Worm (Caenorhabditis elegans) whole organism, L4 larva: ENCODE results near the gene cept-1.

Source experiments
- ZK546.5 ChIP-seq, 2 experiments: sonication (generic microtip); optimal IDR thresholded peaks; 2 replicates each; lab custom pipeline; 2017; ENCODE audit warnings: missing biosample characterization in 2 of 2, missing genetic modification characterization in 2 of 2
- fos-1 ChIP-seq: fragments of 150-350 bp; optimal IDR thresholded peaks from 2 replicates; lab custom pipeline; 2014; ENCODE audit warnings: missing biosample characterization, missing genetic modification characterization
- lin-15B ChIP-seq: fragments of 150-350 bp; sonication (generic microtip); optimal IDR thresholded peaks from 3 replicates; lab custom pipeline; 2014; ENCODE audit warnings: missing biosample characterization, missing genetic modification characterization
- lin-39 ChIP-seq: fragments of 150-350 bp; optimal IDR thresholded peaks from 2 replicates; lab custom pipeline; 2014; ENCODE audit warnings: missing biosample characterization, missing genetic modification reagents, missing genetic modification characterization
- mep-1 ChIP-seq: fragments of 150-350 bp; sonication (generic microtip); optimal IDR thresholded peaks from 3 replicates; lab custom pipeline; 2014; ENCODE audit warnings: missing biosample characterization, missing genetic modification characterization
- rbr-2 ChIP-seq: sonication (generic microtip); optimal IDR thresholded peaks from 2 replicates; lab custom pipeline; 2016; ENCODE audit warnings: missing genotype, missing genetic modification characterization, missing compliant biosample characterization

DNA sequence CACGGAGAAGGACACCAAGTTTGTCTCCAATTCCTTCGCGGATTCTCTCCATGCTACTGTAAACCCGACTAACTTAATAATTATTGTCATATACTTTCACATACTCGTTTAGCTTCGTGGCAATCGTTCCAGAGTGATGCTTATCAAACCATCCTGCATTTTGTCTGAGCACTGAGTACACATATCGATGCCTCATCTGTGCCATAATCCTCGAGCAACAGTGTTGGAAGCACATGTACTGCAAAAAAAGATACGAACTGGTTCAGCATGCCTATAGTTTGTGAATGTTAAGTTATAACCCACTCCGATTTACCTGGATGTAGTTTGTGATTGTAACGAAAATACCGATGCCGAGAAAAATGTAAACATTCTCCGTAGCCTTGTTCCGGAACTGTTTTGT lies 6.9 kb upstream of the cept-1 start:
- no peak for TF ChIP-seq rbr-2 (tag; lab: Kevin White, UChicago)
- no peak for TF ChIP-seq ZK546.5 (tag; optimal IDR thresholded peaks at IDR 0.05; lab: Kevin White, UChicago)
- TF ChIP-seq mep-1 (tag; lab: Kevin White, UChicago) = no peak
- no peak for TF ChIP-seq lin-15B (tag; lab: Kevin White, UChicago)
- TF ChIP-seq fos-1 (tag; lab: Kevin White, UChicago) = no peak
- TF ChIP-seq lin-39 (tag; lab: Kevin White, UChicago) = no peak
